Worm (Caenorhabditis elegans) whole organism, L2 larva: ENCODE data around the gene unc-132.
A peak's percentile ranks its signal among the peaks of the same experiment; 100 is the strongest.

Source experiments
- C34F6.9 ChIP-seq: fragments of 150-350 bp; optimal IDR thresholded peaks from 2 replicates; lab custom pipeline; 2014; ENCODE audit warnings: missing biosample characterization, missing genetic modification characterization
- R02D3.7 ChIP-seq: fragments of 150-350 bp; optimal IDR thresholded peaks from 2 replicates; lab custom pipeline; 2014; ENCODE audit warnings: missing biosample characterization, missing genetic modification characterization
- Y55F3AM.14 ChIP-seq: fragments of 200-800 bp; sonication (Bioruptor generic); optimal IDR thresholded peaks from 2 replicates; lab custom pipeline; 2018; ENCODE audit warnings: mild to moderate bottlenecking, missing genetic modification characterization, missing compliant biosample characterization
- alr-1 ChIP-seq: fragments of 150-350 bp; optimal IDR thresholded peaks from 2 replicates; lab custom pipeline; 2014; ENCODE audit warnings: missing biosample characterization, missing genetic modification characterization
- ama-1 ChIP-seq: fragments of 150-350 bp; optimal IDR thresholded peaks from 2 replicates; lab custom pipeline; 2018; ENCODE audit warnings: inconsistent platforms
- blmp-1 ChIP-seq: sonication (generic microtip); optimal IDR thresholded peaks from 2 replicates; lab custom pipeline; 2017; ENCODE audit warnings: missing genetic modification characterization, mild to moderate bottlenecking, missing compliant biosample characterization, antibody characterized with exemption, moderate library complexity; ENCODE audit not compliant: insufficient read depth
- crh-2 ChIP-seq: sonication (generic microtip); optimal IDR thresholded peaks from 2 replicates; lab custom pipeline; 2017; ENCODE audit warnings: missing biosample characterization, missing genetic modification characterization
- egl-27 ChIP-seq: sonication (generic microtip); optimal IDR thresholded peaks from 3 replicates; lab custom pipeline; 2017; ENCODE audit warnings: missing biosample characterization, missing genetic modification reagents, missing genetic modification characterization
- fos-1 ChIP-seq: fragments of 150-350 bp; optimal IDR thresholded peaks from 2 replicates; lab custom pipeline; 2014; ENCODE audit warnings: missing biosample characterization, missing genetic modification characterization
- gmeb-1 ChIP-seq: fragments of 150-350 bp; optimal IDR thresholded peaks from 2 replicates; lab custom pipeline; 2014; ENCODE audit warnings: missing biosample characterization, missing genetic modification characterization
- lin-11 ChIP-seq: fragments of 150-350 bp; sonication (generic microtip); optimal IDR thresholded peaks from 2 replicates; lab custom pipeline; 2014; ENCODE audit warnings: missing biosample characterization, missing genetic modification characterization, inconsistent platforms, mixed read lengths
- lin-13 ChIP-seq: fragments of 150-350 bp; optimal IDR thresholded peaks from 2 replicates; lab custom pipeline; 2014; ENCODE audit warnings: missing biosample characterization, missing genetic modification reagents, missing genetic modification characterization
- lsy-2 ChIP-seq, 2 experiments: fragments of 150-350 bp in 1 of 2; sonication (generic microtip) in 1 of 2; optimal IDR thresholded peaks; 2 replicates each; lab custom pipeline; 2014 to 2017; ENCODE audit warnings: missing biosample characterization in 2 of 2, missing genetic modification characterization in 2 of 2
- mab-5 ChIP-seq: fragments of 150-350 bp; optimal IDR thresholded peaks from 2 replicates; lab custom pipeline; 2014; ENCODE audit warnings: missing biosample characterization, missing genetic modification characterization
- nhr-10 ChIP-seq: sonication (generic microtip); optimal IDR thresholded peaks from 2 replicates; lab custom pipeline; 2017; ENCODE audit warnings: missing biosample characterization, missing genetic modification characterization
- nhr-11 ChIP-seq: fragments of 150-350 bp; optimal IDR thresholded peaks from 2 replicates; lab custom pipeline; 2014; ENCODE audit warnings: missing biosample characterization, missing genetic modification characterization
- nhr-129 ChIP-seq: fragments of 150-350 bp; optimal IDR thresholded peaks from 2 replicates; lab custom pipeline; 2014; ENCODE audit warnings: missing biosample characterization, missing genetic modification characterization
- nhr-21 ChIP-seq: fragments of 150-350 bp; optimal IDR thresholded peaks from 2 replicates; lab custom pipeline; 2014; ENCODE audit warnings: missing biosample characterization, missing genetic modification characterization
- nhr-25 ChIP-seq: fragments of 150-350 bp; sonication (generic microtip); optimal IDR thresholded peaks from 3 replicates; lab custom pipeline; 2014; ENCODE audit warnings: missing biosample characterization, missing genetic modification characterization
- peb-1 ChIP-seq: fragments of 150-350 bp; optimal IDR thresholded peaks from 2 replicates; lab custom pipeline; 2014; ENCODE audit warnings: missing biosample characterization, missing genetic modification characterization
- sem-4 ChIP-seq: fragments of 150-350 bp; optimal IDR thresholded peaks from 2 replicates; lab custom pipeline; 2014; ENCODE audit warnings: missing biosample characterization, missing genetic modification reagents, missing genetic modification characterization
- sma-3 ChIP-seq: sonication (generic microtip); optimal IDR thresholded peaks from 2 replicates; lab custom pipeline; 2016; ENCODE audit warnings: missing genetic modification reagents, missing genetic modification characterization, missing compliant biosample characterization
- sma-9 ChIP-seq, 2 experiments: fragments of 150-350 bp in 1 of 2; sonication (generic microtip) in 1 of 2; optimal IDR thresholded peaks; 2 replicates each; lab custom pipeline; 2014 to 2016; ENCODE audit warnings: missing genetic modification characterization in 2 of 2, mild to moderate bottlenecking in 1 of 2, missing biosample characterization in 1 of 2, missing compliant biosample characterization in 1 of 2, missing genetic modification reagents in 1 of 2, moderate library complexity in 1 of 2
- snpc-4 ChIP-seq: fragments of 150-350 bp; optimal IDR thresholded peaks from 2 replicates; lab custom pipeline; 2014; ENCODE audit warnings: missing biosample characterization, missing genetic modification characterization
- unc-39 ChIP-seq: fragments of 150-350 bp; optimal IDR thresholded peaks from 2 replicates; lab custom pipeline; 2014; ENCODE audit warnings: missing biosample characterization, missing genetic modification characterization
- unc-55 ChIP-seq: fragments of 150-350 bp; sonication (generic microtip); optimal IDR thresholded peaks from 3 replicates; lab custom pipeline; 2014; ENCODE audit warnings: missing biosample characterization, missing genetic modification reagents, missing genetic modification characterization
- unc-62 ChIP-seq: fragments of 150-350 bp; optimal IDR thresholded peaks from 2 replicates; lab custom pipeline; 2014; ENCODE audit warnings: missing biosample characterization, missing genetic modification reagents, missing genetic modification characterization
- zag-1 ChIP-seq: fragments of 150-350 bp; optimal IDR thresholded peaks from 2 replicates; lab custom pipeline; 2014; ENCODE audit warnings: missing biosample characterization, missing genetic modification characterization

unc-132 gene

ce11 chrV:3743172-3743626, 56.3 kb downstream of the unc-132 start, which contains the start of gene mtm-9:
Gene mtm-9, plus strand, starts transcription at chrV:3743576.
- TF ChIP-seq nhr-25 (tag; lab: Kevin White, UChicago) (peak; percentile 24), crh-2 (tag; lab: Kevin White, UChicago) (peak; percentile 51), sem-4 (tag; lab: Kevin White, UChicago) (no peak), lin-13 (GFP tag; lab: Kevin White, UChicago) (peak; percentile 21), egl-27 (tag; lab: Kevin White, UChicago) (no peak), nhr-129 (peak; percentile 12), nhr-21 (tag; lab: Kevin White, UChicago) (peak; percentile 15), C34F6.9 (tag; lab: Kevin White, UChicago) (peak; percentile 52), ama-1 (lab: Kevin White, UChicago) (no peak), lsy-2 (tag; optimal IDR thresholded peaks at IDR 0.05; lab: Kevin White, UChicago) (peak; percentile 9 to 58), unc-55 (peak; percentile 76), mab-5 (tag; lab: Kevin White, UChicago) (no peak), sma-9 (GFP tag; optimal IDR thresholded peaks at IDR 0.05; lab: Kevin White, UChicago) (no peak), sma-9 (tag; optimal IDR thresholded peaks at IDR 0.05; lab: Kevin White, UChicago) (no peak), blmp-1 (tag; lab: Kevin White, UChicago) (no peak), R02D3.7 (tag; lab: Kevin White, UChicago) (peak; percentile 92), unc-62 (GFP tag; lab: Kevin White, UChicago) (no peak), nhr-10 (no peak), sma-3 (GFP tag; lab: Kevin White, UChicago) (no peak), gmeb-1 (tag; lab: Kevin White, UChicago) (peak; percentile 96)

DNA sequence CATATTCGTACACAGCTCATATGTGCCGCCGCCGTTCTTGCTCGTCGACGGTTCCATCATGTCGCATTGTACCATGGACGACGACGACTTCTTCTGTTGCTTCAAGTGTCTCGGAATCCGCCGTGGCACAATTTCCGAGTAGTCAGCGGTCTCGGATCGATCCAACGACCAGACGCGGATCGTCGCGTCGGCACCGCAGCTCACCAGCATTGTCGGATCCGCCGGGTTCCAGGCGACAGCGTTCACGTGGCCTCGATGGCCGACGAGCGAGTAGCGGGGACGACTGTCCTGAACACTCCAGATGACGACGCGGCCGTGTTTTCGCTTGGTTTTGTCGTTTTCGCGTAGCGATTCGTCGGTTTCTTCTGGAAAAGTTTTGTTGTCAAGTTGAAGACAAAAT, 63.4 kb downstream of the unc-132 start:
- TF ChIP-seq alr-1 (tag; lab: Kevin White, UChicago) (no peak), nhr-25 (tag; lab: Kevin White, UChicago) (no peak), gmeb-1 (tag; lab: Kevin White, UChicago) (no peak), sma-3 (GFP tag; lab: Kevin White, UChicago) (no peak), unc-39 (tag; lab: Kevin White, UChicago) (no peak), snpc-4 (tag; lab: Kevin White, UChicago) (no peak), Y55F3AM.14 (GFP tag; lab: Kevin White, UChicago) (no peak), fos-1 (tag; lab: Kevin White, UChicago) (no peak), nhr-129 (no peak), sma-9 (GFP tag; optimal IDR thresholded peaks at IDR 0.05; lab: Kevin White, UChicago) (no peak), sma-9 (tag; optimal IDR thresholded peaks at IDR 0.05; lab: Kevin White, UChicago) (no peak), nhr-11 (no peak), zag-1 (no peak), blmp-1 (tag; lab: Kevin White, UChicago) (no peak), peb-1 (no peak), lin-11 (tag; lab: Kevin White, UChicago) (no peak)
